Worm (Caenorhabditis elegans): ENCODE measurements around the gene Y41C4A.12.
A peak's percentile ranks its signal among the peaks of the same experiment; 100 is the strongest.

Y41C4A.12 gene

DNA sequence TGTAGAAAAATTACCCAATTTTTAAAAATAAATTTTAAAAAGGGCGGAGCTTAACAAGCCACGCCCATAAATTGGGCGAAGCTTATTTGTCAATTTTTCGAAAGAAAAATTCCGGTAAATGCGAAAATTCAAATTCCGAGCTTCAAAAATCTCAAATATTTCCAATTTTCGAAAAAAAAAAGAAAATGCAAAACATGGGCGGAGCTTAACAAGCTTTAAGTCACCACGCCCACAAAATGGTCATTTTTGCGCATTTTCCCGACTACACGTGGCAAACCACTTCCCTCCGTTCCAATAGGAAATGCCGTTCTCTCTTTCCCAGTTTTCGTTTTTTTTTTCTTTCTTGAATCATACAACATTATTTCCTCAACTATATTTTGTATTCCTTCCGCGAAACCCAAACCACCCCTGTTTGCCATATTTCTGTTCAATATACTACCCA is 32.0 kb downstream of the Y41C4A.12 start (continued):
- no peak for TF ChIP-seq hlh-11 (tag; optimal IDR thresholded peaks at IDR 0.05)
- peak in 1 of 2 experiments; percentile 70; a peak in 1 of 4 replicates for TF ChIP-seq madf-5 (GFP tag; IDR thresholded peaks at IDR 0.05)
- TF ChIP-seq ceh-32 (tag; optimal IDR thresholded peaks at IDR 0.05; ENCODE audit: poor library complexity) = no peak
- no peak for TF ChIP-seq madf-9 (GFP tag; conservative IDR thresholded peaks at IDR 0.05)
- TF ChIP-seq zip-11 (GFP tag; IDR thresholded peaks at IDR 0.05) = no peak

DNA sequence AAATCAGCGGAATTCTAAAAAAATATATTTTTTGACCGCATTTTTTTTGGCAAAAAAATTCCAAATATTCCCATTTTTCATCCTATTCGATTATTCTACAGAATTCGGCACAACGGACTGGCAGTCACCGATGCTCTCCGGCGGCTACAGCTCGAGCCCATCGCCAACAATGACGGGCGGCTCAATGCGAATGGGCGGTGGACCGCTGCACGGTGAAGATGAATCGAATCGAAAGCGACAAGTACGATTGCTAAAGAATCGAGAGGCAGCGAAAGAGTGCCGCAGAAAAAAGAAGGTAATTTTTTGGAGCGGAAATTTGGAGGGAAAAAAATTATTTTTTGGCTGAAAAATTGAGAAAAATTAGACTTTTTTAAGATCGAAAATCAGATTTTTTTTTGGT is 34.1 kb downstream of the Y41C4A.12 start:
- TF ChIP-seq set-16 (GFP tag; IDR thresholded peaks at IDR 0.05) = peak; percentile 53; the same call in 1 of the 2 replicates
- TF ChIP-seq hif-1 (tag; optimal IDR thresholded peaks at IDR 0.05) = peak in 1 of 2 experiments; percentile 42
- peak; percentile 57; the same call in 1 of the 2 replicates for TF ChIP-seq lim-7 (GFP tag; IDR thresholded peaks at IDR 0.05)
- TF ChIP-seq aha-1 (tag) = peak; percentile 50
- TF ChIP-seq madf-5 (GFP tag; IDR thresholded peaks at IDR 0.05) = no peak
- peak; percentile 68 for TF ChIP-seq egl-43 (GFP tag; IDR thresholded peaks at IDR 0.05)
- 0 out of 2 replicates have a peak, but pooled peaks have one; percentile 23 for TF ChIP-seq Y48G9A.11 (GFP tag; IDR thresholded peaks at IDR 0.05)
- TF ChIP-seq tra-1 (GFP tag; IDR thresholded peaks at IDR 0.05) = 0 out of 2 replicates have a peak, but pooled peaks have one; percentile 25
- TF ChIP-seq ces-1 (GFP tag; optimal IDR thresholded peaks at IDR 0.05) = no peak
- TF ChIP-seq D1046.2 (GFP tag; IDR thresholded peaks at IDR 0.05) = 0 out of 2 replicates have a peak, but pooled peaks have one; percentile 39
- no peak for TF ChIP-seq tag-97 (GFP tag; IDR thresholded peaks at IDR 0.05)
- no peak for TF ChIP-seq dmd-9 (GFP tag; IDR thresholded peaks at IDR 0.05)
- TF ChIP-seq sdz-12 (GFP tag; optimal IDR thresholded peaks at IDR 0.05) = peak; percentile 58
- TF ChIP-seq gei-8 (GFP tag; optimal IDR thresholded peaks at IDR 0.05) = peak; percentile 10

- TF ChIP-seq F26F4.8 (GFP tag; conservative IDR thresholded peaks at IDR 0.05) (no peak), aha-1 (tag) (peak; percentile 90)
Measured at ce11 chrIII:11689887-11690286, 36.6 kb downstream of the Y41C4A.12 start.

DNA sequence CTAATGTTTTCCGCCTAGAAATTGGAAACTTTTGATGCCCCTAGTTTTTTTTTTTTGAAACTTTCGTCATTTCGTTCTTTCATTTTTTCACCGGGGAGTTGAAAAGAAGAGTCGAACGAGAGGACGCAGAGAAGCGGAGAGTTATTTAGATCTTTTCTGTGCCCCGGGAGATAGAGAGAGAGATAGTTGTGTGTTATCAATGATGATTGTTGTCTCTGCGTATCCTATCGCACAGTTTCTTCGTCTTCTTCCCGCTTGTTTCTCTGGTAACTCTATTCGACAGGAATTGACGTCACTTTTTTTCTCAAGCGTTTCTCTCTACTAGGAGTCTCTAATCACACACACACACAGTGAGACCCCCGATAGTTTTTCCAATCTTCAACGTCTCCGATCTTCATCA is 37.2 kb downstream of the Y41C4A.12 start:
- peak; percentile 69 for TF ChIP-seq mxl-3 (GFP tag; optimal IDR thresholded peaks at IDR 0.05)
- no peak for TF ChIP-seq set-16 (GFP tag; IDR thresholded peaks at IDR 0.05)
- TF ChIP-seq F10B5.3 (tag; optimal IDR thresholded peaks at IDR 0.05) = no peak
- no peak for TF ChIP-seq lim-7 (GFP tag; IDR thresholded peaks at IDR 0.05)
- no peak for TF ChIP-seq Y75B8A.6 (GFP tag; IDR thresholded peaks at IDR 0.05)
- TF ChIP-seq egl-27 (tag; optimal IDR thresholded peaks at IDR 0.05) = no peak
- TF ChIP-seq nhr-102 (tag; optimal IDR thresholded peaks at IDR 0.05) = peak; percentile 39
- TF ChIP-seq ztf-11 (tag; optimal IDR thresholded peaks at IDR 0.05) = no peak
- peak; percentile 34 for TF ChIP-seq nhr-11 (tag; optimal IDR thresholded peaks at IDR 0.05)
- peak; percentile 37 for TF ChIP-seq jun-1 (tag; optimal IDR thresholded peaks at IDR 0.05)
- TF ChIP-seq tag-97 (GFP tag; IDR thresholded peaks at IDR 0.05) = no peak
- TF ChIP-seq mdl-1 (tag; optimal IDR thresholded peaks at IDR 0.05) = peak in 1 of 2 experiments; percentile 58
- TF ChIP-seq pha-4 (GFP tag; IDR thresholded peaks at IDR 0.05) = no peak
- TF ChIP-seq pha-4 (tag; optimal IDR thresholded peaks at IDR 0.05) = peak; percentile 22
- TF ChIP-seq unc-130 (GFP tag; optimal IDR thresholded peaks at IDR 0.05) = no peak
- TF ChIP-seq mdt-29 (GFP tag; IDR thresholded peaks at IDR 0.05) = no peak
- TF ChIP-seq attf-4 (tag; optimal IDR thresholded peaks at IDR 0.05) = no peak
- TF ChIP-seq nhr-76 (tag; optimal IDR thresholded peaks at IDR 0.05) = no peak
- TF ChIP-seq ceh-20 (GFP tag; IDR thresholded peaks at IDR 0.05) = no peak
- no peak for TF ChIP-seq zfp-3 (GFP tag; conservative IDR thresholded peaks at IDR 0.05)
- no peak for TF ChIP-seq F26F4.8 (GFP tag; conservative IDR thresholded peaks at IDR 0.05)
- no peak for TF ChIP-seq zip-11 (GFP tag; IDR thresholded peaks at IDR 0.05)
- no peak for TF ChIP-seq lin-39 (tag; optimal IDR thresholded peaks at IDR 0.05)
- TF ChIP-seq duxl-1 (tag; optimal IDR thresholded peaks at IDR 0.05; ENCODE audit: poor library complexity) = no peak
- no peak for TF ChIP-seq nhr-111 (GFP tag; optimal IDR thresholded peaks at IDR 0.05)
- TF ChIP-seq F37D6.2 (tag; optimal IDR thresholded peaks at IDR 0.05) = no peak
- peak; percentile 70; the same call in 1 of the 2 replicates for TF ChIP-seq lin-1 (GFP tag; IDR thresholded peaks at IDR 0.05)
- peak; percentile 84 for TF ChIP-seq tra-1 (GFP tag; IDR thresholded peaks at IDR 0.05)
- no peak for TF ChIP-seq lir-3 (tag; optimal IDR thresholded peaks at IDR 0.05)
- peak; percentile 88 for TF ChIP-seq dmd-6 (GFP tag; IDR thresholded peaks at IDR 0.05)
- no peak for TF ChIP-seq saeg-2 (GFP tag; IDR thresholded peaks at IDR 0.05)
- TF ChIP-seq daf-19 (GFP tag; conservative IDR thresholded peaks at IDR 0.05) = no peak

Measured in whole organism, L4 larva.